Worm (Caenorhabditis elegans) whole organism, L1 larva: ENCODE data around the gene F07G6.8.

Experiments used
- C04F5.9 ChIP-seq: sonication (generic microtip); optimal IDR thresholded peaks from 2 replicates; lab custom pipeline; 2016; ENCODE audit warnings: missing genetic modification characterization, missing compliant biosample characterization
- C16A3.4 ChIP-seq: fragments of 150-350 bp; optimal IDR thresholded peaks from 2 replicates; lab custom pipeline; 2014; ENCODE audit warnings: missing biosample characterization, missing genetic modification characterization
- C34B4.2 ChIP-seq: sonication (generic microtip); optimal IDR thresholded peaks from 2 replicates; lab custom pipeline; 2017; ENCODE audit warnings: mild to moderate bottlenecking, missing genetic modification characterization, missing compliant biosample characterization
- aha-1 ChIP-seq: fragments of 150-350 bp; optimal IDR thresholded peaks from 2 replicates; lab custom pipeline; 2014; ENCODE audit warnings: missing biosample characterization, missing genetic modification characterization
- aly-2 ChIP-seq: fragments of 150-350 bp; optimal IDR thresholded peaks from 2 replicates; lab custom pipeline; 2014; ENCODE audit warnings: missing biosample characterization, missing genetic modification characterization
- ceh-63 ChIP-seq: fragments of 200-800 bp; sonication (Bioruptor generic); optimal IDR thresholded peaks from 2 replicates; lab custom pipeline; 2018; ENCODE audit warnings: mild to moderate bottlenecking, missing genetic modification characterization, missing compliant biosample characterization
- ceh-82 ChIP-seq, 3 experiments: fragments of 150-350 bp in 1 of 3; sonication (generic microtip) in 2 of 3; optimal IDR thresholded peaks; 2 replicates each; lab custom pipeline; 2014 to 2017; ENCODE audit warnings: missing biosample characterization in 3 of 3, missing genetic modification characterization in 3 of 3
- ceh-90 ChIP-seq: sonication (generic microtip); optimal IDR thresholded peaks from 2 replicates; lab custom pipeline; 2016; ENCODE audit warnings: missing genetic modification characterization, missing compliant biosample characterization
- ces-1 ChIP-seq: fragments of 150-350 bp; optimal IDR thresholded peaks from 2 replicates; lab custom pipeline; 2014; ENCODE audit warnings: missing biosample characterization, missing genetic modification reagents, missing genetic modification characterization
- dsc-1 ChIP-seq: sonication (generic microtip); optimal IDR thresholded peaks from 2 replicates; lab custom pipeline; 2016; ENCODE audit warnings: mild to moderate bottlenecking, missing genetic modification characterization, missing compliant biosample characterization
- egl-13 ChIP-seq: sonication (generic microtip); optimal IDR thresholded peaks from 2 replicates; lab custom pipeline; 2016; ENCODE audit warnings: missing genotype, missing genetic modification reagents, missing genetic modification characterization, missing compliant biosample characterization
- elt-2 ChIP-seq: sonication (generic microtip); optimal IDR thresholded peaks from 2 replicates; lab custom pipeline; 2016; ENCODE audit warnings: missing genetic modification characterization, mild to moderate bottlenecking, inconsistent platforms, missing compliant biosample characterization, missing genetic modification reagents
- elt-3 ChIP-seq, 6 experiments: fragments of 150-350 bp in 1 of 6; sonication (generic microtip); optimal IDR thresholded peaks; 2 replicates each; lab custom pipeline; 2017 to 2018; ENCODE audit warnings: missing biosample characterization in 6 of 6, missing genetic modification characterization in 6 of 6, inconsistent platforms in 1 of 6
- ets-5 ChIP-seq: fragments of 200-800 bp; sonication (Bioruptor generic); IDR thresholded peaks from 2 replicates; pipeline ENCODE4 v1.3.6; 2022; ENCODE audit warnings: missing genetic modification characterization, missing compliant biosample characterization
- fkh-10 ChIP-seq: sonication (generic microtip); optimal IDR thresholded peaks from 2 replicates; lab custom pipeline; 2017; ENCODE audit warnings: missing biosample characterization, missing genetic modification reagents, missing genetic modification characterization
- fkh-4 ChIP-seq: sonication (generic microtip); optimal IDR thresholded peaks from 2 replicates; lab custom pipeline; 2016; ENCODE audit warnings: missing compliant biosample characterization, missing genetic modification characterization, borderline replicate concordance
- fos-1 ChIP-seq: fragments of 150-350 bp; optimal IDR thresholded peaks from 2 replicates; lab custom pipeline; 2014; ENCODE audit warnings: missing biosample characterization, missing genetic modification characterization
- grh-1 ChIP-seq: fragments of 200-800 bp; sonication (Bioruptor generic); IDR thresholded peaks from 2 replicates; pipeline ENCODE4 v1.3.6; 2022; ENCODE audit warnings: missing genetic modification reagents, missing genetic modification characterization, missing compliant biosample characterization
- hlh-4 ChIP-seq: sonication (generic microtip); optimal IDR thresholded peaks from 2 replicates; lab custom pipeline; 2016; ENCODE audit warnings: mild to moderate bottlenecking, missing genetic modification characterization, missing compliant biosample characterization
- irx-1 ChIP-seq: sonication (generic microtip); optimal IDR thresholded peaks from 2 replicates; lab custom pipeline; 2016; ENCODE audit warnings: missing genetic modification characterization, missing compliant biosample characterization
- isw-1 ChIP-seq: fragments of 200-800 bp; sonication (Bioruptor generic); IDR thresholded peaks from 2 replicates; pipeline ENCODE4 v1.3.6; 2022; ENCODE audit warnings: missing genetic modification characterization, missing compliant biosample characterization
- jun-1 ChIP-seq: fragments of 150-350 bp; optimal IDR thresholded peaks from 2 replicates; lab custom pipeline; 2014; ENCODE audit warnings: missing biosample characterization, missing genetic modification reagents, missing genetic modification characterization
- lin-13 ChIP-seq: fragments of 150-350 bp; optimal IDR thresholded peaks from 2 replicates; lab custom pipeline; 2014; ENCODE audit warnings: missing biosample characterization, missing genetic modification reagents, missing genetic modification characterization
- lin-14 ChIP-seq: fragments of 200-800 bp; sonication (Bioruptor generic); optimal IDR thresholded peaks from 2 replicates; lab custom pipeline; 2018; ENCODE audit warnings: mild to moderate bottlenecking, missing genetic modification characterization, moderate library complexity, missing compliant biosample characterization
- lin-35 ChIP-seq, 2 experiments: fragments of 150-350 bp; optimal IDR thresholded peaks; 2 replicates each; lab custom pipeline; 2014; ENCODE audit warnings: missing biosample characterization in 2 of 2, missing genetic modification characterization in 2 of 2, missing genetic modification reagents in 2 of 2
- lin-39 ChIP-seq: fragments of 150-350 bp; optimal IDR thresholded peaks from 2 replicates; lab custom pipeline; 2014; ENCODE audit warnings: missing biosample characterization, missing genetic modification reagents, missing genetic modification characterization
- lir-3 ChIP-seq: sonication (generic microtip); optimal IDR thresholded peaks from 2 replicates; lab custom pipeline; 2016; ENCODE audit warnings: mild to moderate bottlenecking, missing genetic modification characterization, moderate library complexity, missing compliant biosample characterization; ENCODE audit not compliant: poor library complexity
- mep-1 ChIP-seq: fragments of 150-350 bp; optimal IDR thresholded peaks from 2 replicates; lab custom pipeline; 2014; ENCODE audit warnings: missing biosample characterization, missing genetic modification characterization
- nhr-12 ChIP-seq: sonication (generic microtip); optimal IDR thresholded peaks from 2 replicates; lab custom pipeline; 2017; ENCODE audit warnings: missing biosample characterization, missing genetic modification characterization
- nhr-19 ChIP-seq: fragments of 200-800 bp; sonication (Bioruptor generic); conservative IDR thresholded peaks from 2 replicates; pipeline ENCODE4 v1.3.6; 2022; ENCODE audit warnings: missing genetic modification characterization, missing compliant biosample characterization
- nhr-20 ChIP-seq: sonication (generic microtip); optimal IDR thresholded peaks from 2 replicates; lab custom pipeline; 2016; ENCODE audit warnings: mild to moderate bottlenecking, missing genetic modification characterization, missing compliant biosample characterization
- nhr-28 ChIP-seq: fragments of 150-350 bp; optimal IDR thresholded peaks from 2 replicates; lab custom pipeline; 2014; ENCODE audit warnings: missing biosample characterization, missing genetic modification characterization
- nhr-47 ChIP-seq: sonication (generic microtip); optimal IDR thresholded peaks from 2 replicates; lab custom pipeline; 2016; ENCODE audit warnings: mild to moderate bottlenecking, missing genetic modification characterization, moderate library complexity, missing compliant biosample characterization
- nhr-71 ChIP-seq: sonication (generic microtip); optimal IDR thresholded peaks from 2 replicates; lab custom pipeline; 2016; ENCODE audit warnings: mild to moderate bottlenecking, missing genetic modification characterization, moderate library complexity, missing compliant biosample characterization
- nhr-76 ChIP-seq: sonication (generic microtip); optimal IDR thresholded peaks from 2 replicates; lab custom pipeline; 2017; ENCODE audit warnings: missing biosample characterization, missing genetic modification characterization
- nhr-84 ChIP-seq: sonication (generic microtip); optimal IDR thresholded peaks from 2 replicates; lab custom pipeline; 2017; ENCODE audit warnings: missing biosample characterization, missing genetic modification characterization
- nhr-85 ChIP-seq: sonication (generic microtip); peaks from one replicate; lab custom pipeline; 2016; ENCODE audit warnings: missing genetic modification characterization, inconsistent platforms, missing compliant biosample characterization
- nhr-90 ChIP-seq: sonication (generic microtip); optimal IDR thresholded peaks from 2 replicates; lab custom pipeline; 2016; ENCODE audit warnings: mild to moderate bottlenecking, missing genetic modification characterization, missing compliant biosample characterization; ENCODE audit not compliant: poor library complexity
- pax-3 ChIP-seq: fragments of 200-800 bp; sonication (Bioruptor generic); optimal IDR thresholded peaks from 2 replicates; lab custom pipeline; 2018; ENCODE audit warnings: mild to moderate bottlenecking, missing genetic modification characterization, moderate library complexity, missing compliant biosample characterization
- pqm-1 ChIP-seq: sonication (generic microtip); optimal IDR thresholded peaks from 3 replicates; lab custom pipeline; 2017; ENCODE audit warnings: missing biosample characterization, missing genetic modification characterization
- skn-1 ChIP-seq: fragments of 150-350 bp; optimal IDR thresholded peaks from 2 replicates; lab custom pipeline; 2014; ENCODE audit warnings: missing biosample characterization, missing genetic modification characterization
- snu-23 ChIP-seq: sonication (generic microtip); optimal IDR thresholded peaks from 2 replicates; lab custom pipeline; 2016; ENCODE audit warnings: missing genetic modification characterization, missing compliant biosample characterization
- sox-4 ChIP-seq: sonication (generic microtip); optimal IDR thresholded peaks from 2 replicates; lab custom pipeline; 2016; ENCODE audit warnings: missing genetic modification characterization, missing compliant biosample characterization
- unc-98 ChIP-seq: fragments of 200-800 bp; sonication (Bioruptor generic); IDR thresholded peaks from 2 replicates; pipeline ENCODE4 v1.3.6; 2022; ENCODE audit warnings: missing genetic modification characterization, missing compliant biosample characterization
- zag-1 ChIP-seq: fragments of 150-350 bp; optimal IDR thresholded peaks from 2 replicates; lab custom pipeline; 2014; ENCODE audit warnings: missing biosample characterization, missing genetic modification characterization
- ztf-11 ChIP-seq, 2 experiments: sonication (generic microtip); optimal IDR thresholded peaks; 2 replicates each; lab custom pipeline; 2016 to 2017; ENCODE audit warnings: missing genetic modification characterization in 2 of 2, missing biosample characterization in 1 of 2, missing compliant biosample characterization in 1 of 2

F07G6.8 gene

DNA sequence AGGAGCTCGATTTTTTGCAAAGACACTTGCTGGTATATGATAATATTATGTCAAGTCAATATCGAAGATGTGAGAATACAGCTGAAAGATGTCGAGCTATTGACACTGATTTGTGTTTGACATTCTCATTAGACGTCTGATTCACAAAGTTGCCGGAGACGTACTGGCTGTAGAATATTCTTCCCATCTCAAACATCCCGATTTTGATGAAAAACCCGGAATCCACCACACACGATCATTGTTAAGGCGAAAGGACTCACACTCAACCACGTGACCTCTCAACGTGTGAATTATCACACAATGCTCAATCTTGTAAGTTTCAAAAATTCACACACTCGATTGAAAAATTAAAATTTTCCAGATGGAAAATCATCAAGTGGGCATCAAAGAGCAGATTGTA, 15.7 kb upstream of the F07G6.8 start, which contains the start of gene F07G6.12:
TSS of gene F07G6.12 (plus strand) at position 301 of the 400 bp plus-strand sequence.
- no peak for TF ChIP-seq dsc-1 (tag; lab: Kevin White, UChicago)
- no peak for TF ChIP-seq isw-1 (GFP tag; lab: Robert Waterston, UW)
- TF ChIP-seq nhr-47 (tag; lab: Kevin White, UChicago), result no peak
- no peak for TF ChIP-seq ceh-63 (GFP tag; lab: Kevin White, UChicago)
- TF ChIP-seq irx-1 (tag; lab: Kevin White, UChicago), result no peak
- TF ChIP-seq nhr-12, result no peak
- no peak for TF ChIP-seq pax-3
- no peak for TF ChIP-seq aha-1
- no peak for TF ChIP-seq lir-3 (tag; lab: Kevin White, UChicago)
- TF ChIP-seq lin-39 (tag; lab: Kevin White, UChicago), result no peak

DNA sequence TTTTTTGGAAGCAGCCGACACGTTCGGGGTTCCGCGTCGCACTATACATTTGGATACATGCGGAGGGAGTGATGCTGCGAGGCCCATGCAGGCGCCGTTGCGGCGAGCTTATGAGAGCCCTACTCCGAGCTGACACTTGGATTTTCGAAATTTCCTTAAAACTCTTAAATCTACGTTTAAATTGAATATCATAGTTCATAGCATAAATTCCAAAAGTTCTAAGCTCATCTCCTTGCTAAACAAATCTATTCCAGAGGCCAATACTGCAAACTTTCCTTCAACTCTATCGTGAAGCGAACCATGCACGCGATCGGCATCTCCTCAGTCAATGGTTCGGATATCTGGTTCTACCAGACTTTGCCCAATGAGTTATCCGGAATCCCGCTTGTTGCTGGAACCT, 9.3 kb upstream of the F07G6.8 start, which contains the start of gene dgn-3:
TSS of gene dgn-3 (plus strand) at position 301 of the 400 bp plus-strand sequence.
- TF ChIP-seq ces-1 (GFP tag; lab: Kevin White, UChicago) (no peak), nhr-84 (no peak), fkh-4 (tag; lab: Kevin White, UChicago) (no peak), C34B4.2 (tag; lab: Kevin White, UChicago) (no peak), sox-4 (no peak), fkh-10 (GFP tag; lab: Kevin White, UChicago) (no peak), grh-1 (GFP tag; lab: Robert Waterston, UW) (no peak), ets-5 (GFP tag; lab: Robert Waterston, UW) (no peak), ceh-90 (tag; lab: Kevin White, UChicago) (no peak), egl-13 (no peak), pqm-1 (no peak), ceh-82 (tag; optimal IDR thresholded peaks at IDR 0.05; lab: Kevin White, UChicago) (no peak), dsc-1 (tag; lab: Kevin White, UChicago) (no peak), hlh-4 (tag; lab: Kevin White, UChicago) (no peak), nhr-76 (tag; lab: Kevin White, UChicago) (no peak), nhr-71 (tag; lab: Kevin White, UChicago) (no peak), mep-1 (no peak)

DNA sequence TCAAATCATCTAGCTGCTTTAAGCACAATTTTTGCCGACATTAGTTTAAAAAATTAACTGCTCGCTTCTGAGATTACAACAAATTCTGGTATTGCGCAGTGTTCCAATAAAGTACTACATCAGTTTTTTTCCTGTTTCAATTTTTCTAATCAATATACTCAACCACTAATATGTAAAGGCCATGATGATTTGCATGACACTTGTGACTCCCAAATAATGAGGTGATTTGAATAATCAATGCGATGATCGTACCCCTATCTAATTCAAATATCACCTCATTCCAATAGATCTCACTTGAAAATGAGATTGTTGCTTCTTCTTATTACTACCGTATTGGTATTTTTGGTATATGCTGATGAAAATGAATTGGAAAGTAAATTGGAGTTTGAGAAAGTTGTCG, 6.8 kb upstream of the F07G6.8 start, which contains the start of gene F07G6.2:
TSS of gene F07G6.2 (plus strand) at position 301 of the 400 bp plus-strand sequence.
- TF ChIP-seq nhr-28 (tag; lab: Kevin White, UChicago), result no peak
- no peak for TF ChIP-seq ets-5 (GFP tag; lab: Robert Waterston, UW)
- TF ChIP-seq skn-1 (tag; lab: Kevin White, UChicago), result no peak
- no peak for TF ChIP-seq ztf-11 (tag; optimal IDR thresholded peaks at IDR 0.05; lab: Kevin White, UChicago)
- no peak for TF ChIP-seq isw-1 (GFP tag; lab: Robert Waterston, UW)
- TF ChIP-seq lin-14 (GFP tag; lab: Kevin White, UChicago), result no peak
- TF ChIP-seq aly-2 (tag; lab: Kevin White, UChicago), result no peak

DNA sequence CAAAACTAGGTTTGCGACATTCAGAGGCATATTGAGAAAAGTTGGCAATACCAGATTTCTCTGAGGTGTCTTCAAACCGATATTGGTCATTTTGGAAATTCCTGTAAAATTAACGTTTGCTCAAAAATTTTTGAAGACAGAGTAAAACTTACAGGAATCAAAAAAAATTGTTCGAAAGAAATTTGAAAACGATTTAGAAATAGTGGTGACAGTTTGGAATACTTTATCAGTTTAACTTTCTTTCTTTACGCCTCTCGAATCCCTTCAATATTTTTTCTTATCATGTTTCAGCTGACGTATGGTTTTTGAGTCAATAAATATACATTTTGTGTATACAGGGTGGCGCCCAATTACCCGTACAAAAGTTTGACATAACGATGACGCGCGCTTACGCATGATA, 1.8 kb downstream of the F07G6.8 start, which contains the start of gene fbxa-53:
TSS of gene fbxa-53 (minus strand) at position 101 of the 400 bp plus-strand sequence.
- no peak for TF ChIP-seq jun-1 (tag; lab: Kevin White, UChicago)
- no peak for TF ChIP-seq nhr-20 (tag; lab: Kevin White, UChicago)

DNA sequence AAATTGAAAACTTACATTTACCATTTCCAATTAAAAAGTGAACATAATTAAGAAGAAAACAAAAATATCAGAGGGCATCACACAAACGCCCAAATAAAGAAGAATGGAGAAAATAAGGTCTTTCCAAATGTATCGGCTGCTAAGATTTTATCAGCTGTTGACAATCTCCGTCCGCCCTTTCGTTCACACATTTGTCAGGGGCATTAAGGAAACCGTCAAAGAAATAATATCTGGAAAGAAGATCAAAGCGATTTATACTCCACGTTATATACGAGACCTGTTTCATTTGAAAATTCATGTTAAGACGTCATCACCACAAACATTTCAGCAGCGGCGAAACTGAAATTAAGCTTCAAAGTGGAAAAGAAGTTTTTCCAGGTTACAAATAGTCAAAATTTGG, 7.7 kb downstream of the F07G6.8 start, which contains the start of gene fbxa-52:
TSS of gene fbxa-52 (minus strand) at position 101 of the 400 bp plus-strand sequence.
- TF ChIP-seq jun-1 (tag; lab: Kevin White, UChicago) (no peak), C16A3.4 (tag; lab: Kevin White, UChicago) (no peak), unc-98 (GFP tag; lab: Robert Waterston, UW) (no peak), nhr-90 (tag; lab: Kevin White, UChicago) (no peak), nhr-47 (tag; lab: Kevin White, UChicago) (no peak), isw-1 (GFP tag; lab: Robert Waterston, UW) (no peak), grh-1 (GFP tag; lab: Robert Waterston, UW) (no peak), fos-1 (tag; lab: Kevin White, UChicago) (no peak), elt-2 (no peak), nhr-19 (GFP tag; lab: Robert Waterston, UW) (no peak), zag-1 (tag; lab: Kevin White, UChicago) (no peak), snu-23 (GFP tag; lab: Kevin White, UChicago) (no peak), elt-3 (tag; optimal IDR thresholded peaks at IDR 0.05; lab: Kevin White, UChicago) (no peak), lin-13 (no peak), C34B4.2 (tag; lab: Kevin White, UChicago) (no peak), lin-35 (GFP tag; optimal IDR thresholded peaks at IDR 0.05; lab: Kevin White, UChicago) (no peak), C04F5.9 (tag; lab: Kevin White, UChicago) (no peak), nhr-85 (no peak)
